Worm (Caenorhabditis elegans) whole organism, early embryonic: ENCODE measurements around the gene nhr-198.

Experiments
- F13C5.2 ChIP-seq: sonication (generic microtip); optimal IDR thresholded peaks from 2 replicates; lab custom pipeline; 2017; ENCODE audit warnings: mild to moderate bottlenecking, missing genetic modification characterization, inconsistent platforms, missing compliant biosample characterization
- aly-1 ChIP-seq: sonication (generic microtip); optimal IDR thresholded peaks from 2 replicates; lab custom pipeline; 2016; ENCODE audit warnings: missing genetic modification characterization, missing compliant biosample characterization
- ama-1 ChIP-seq: fragments of 150-350 bp; optimal IDR thresholded peaks from 2 replicates; lab custom pipeline; 2014
- ceh-36 ChIP-seq: sonication (generic microtip); optimal IDR thresholded peaks from 2 replicates; lab custom pipeline; 2016; ENCODE audit warnings: missing genetic modification characterization, inconsistent platforms, missing compliant biosample characterization
- flt-1 ChIP-seq: fragments of 200-800 bp; sonication (Bioruptor generic); IDR thresholded peaks from 2 replicates; pipeline ENCODE4 v1.3.6; 2022; ENCODE audit warnings: missing genetic modification characterization, missing compliant biosample characterization
- scrt-1 ChIP-seq: fragments of 200-800 bp; sonication (Bioruptor generic); IDR thresholded peaks from 2 replicates; pipeline ENCODE4 v1.3.6; 2022; ENCODE audit warnings: missing genetic modification characterization, missing compliant biosample characterization
- sea-1 ChIP-seq: fragments of 200-800 bp; sonication (Bioruptor generic); conservative IDR thresholded peaks from 2 replicates; pipeline ENCODE4 v1.3.6; 2022; ENCODE audit warnings: missing genetic modification characterization, missing compliant biosample characterization
- tbx-11 ChIP-seq: fragments of 200-800 bp; sonication (Bioruptor generic); IDR thresholded peaks from 2 replicates; pipeline ENCODE4 v1.3.6; 2022; ENCODE audit warnings: missing genetic modification characterization, missing compliant biosample characterization
- tra-4 ChIP-seq: sonication (generic microtip); optimal IDR thresholded peaks from 2 replicates; lab custom pipeline; 2017; ENCODE audit warnings: missing genetic modification characterization, missing compliant biosample characterization

DNA sequence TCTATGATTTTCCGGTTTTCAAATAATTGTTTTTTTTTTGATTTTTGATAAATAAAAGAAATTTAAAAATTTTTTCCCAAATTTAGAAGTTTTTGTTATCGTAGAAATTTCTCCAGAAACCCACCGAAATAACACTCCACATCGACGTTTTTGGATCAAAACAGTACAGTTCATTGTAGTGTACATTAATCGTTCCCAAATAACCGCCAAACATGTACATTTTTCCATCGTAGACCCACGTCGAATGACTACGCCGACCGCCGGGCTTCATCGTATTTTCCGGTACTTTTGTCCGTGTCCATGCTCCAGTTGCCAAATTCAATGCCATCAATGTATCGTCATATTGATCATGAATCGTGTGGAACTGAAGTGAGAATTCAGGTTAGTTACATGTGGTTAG is 39.7 kb upstream of the nhr-198 start, which contains the start of gene F53E4.2:
- TF ChIP-seq aly-1 (no peak), ceh-36 (tag; lab: Kevin White, UChicago) (no peak), ama-1 (no peak), tra-4 (tag; lab: Kevin White, UChicago) (no peak), tbx-11 (GFP tag; lab: Robert Waterston, UW) (no peak), flt-1 (GFP tag; lab: Robert Waterston, UW) (no peak), scrt-1 (GFP tag; lab: Robert Waterston, UW) (no peak), sea-1 (GFP tag; lab: Robert Waterston, UW) (no peak), F13C5.2 (tag; lab: Kevin White, UChicago) (no peak)
